Worm (Caenorhabditis elegans) whole organism, young adult: ENCODE data around the gene C44B9.2.

Source experiments
- C17E4.6 ChIP-seq: fragments of 200-800 bp; sonication (Bioruptor generic); IDR thresholded peaks from 2 replicates; pipeline ENCODE4 v1.3.6; 2022; ENCODE audit warnings: missing genetic modification reagents, missing genetic modification characterization, missing compliant biosample characterization
- D2030.7 ChIP-seq: fragments of 200-800 bp; sonication (Bioruptor generic); IDR thresholded peaks from 2 replicates; pipeline ENCODE4 v1.3.6; 2022; ENCODE audit warnings: missing genetic modification reagents, missing genetic modification characterization, missing compliant biosample characterization
- F10E7.11 ChIP-seq: sonication (generic microtip); optimal IDR thresholded peaks from 2 replicates; lab custom pipeline; 2017; ENCODE audit warnings: mild to moderate bottlenecking, missing genetic modification characterization, moderate library complexity, missing compliant biosample characterization
- F22D6.2 ChIP-seq: sonication (generic microtip); optimal IDR thresholded peaks from 2 replicates; lab custom pipeline; 2016; ENCODE audit warnings: mild to moderate bottlenecking, missing genetic modification characterization, missing compliant biosample characterization
- F23B12.7 ChIP-seq: sonication (generic microtip); optimal IDR thresholded peaks from 2 replicates; lab custom pipeline; 2017; ENCODE audit warnings: missing genetic modification characterization, mild to moderate bottlenecking, missing compliant biosample characterization, antibody characterized with exemption, moderate library complexity; ENCODE audit not compliant: insufficient read depth
- F33H1.4 ChIP-seq: fragments of 200-800 bp; sonication (Bioruptor generic); IDR thresholded peaks from 2 replicates; pipeline ENCODE4 v1.3.6; 2022; ENCODE audit warnings: missing genetic modification reagents, missing genetic modification characterization, missing compliant biosample characterization
- F49E8.2 ChIP-seq: sonication (generic microtip); optimal IDR thresholded peaks from 3 replicates; lab custom pipeline; 2017; ENCODE audit warnings: missing genetic modification characterization, mild to moderate bottlenecking, missing compliant biosample characterization, antibody characterized with exemption, moderate library complexity; ENCODE audit not compliant: insufficient read depth
- F57A8.1 ChIP-seq: fragments of 200-800 bp; sonication (Bioruptor generic); optimal IDR thresholded peaks from 2 replicates; lab custom pipeline; 2018; ENCODE audit warnings: mild to moderate bottlenecking, missing genetic modification characterization, moderate library complexity, missing compliant biosample characterization
- T07F8.4 ChIP-seq: sonication (generic microtip); optimal IDR thresholded peaks from 2 replicates; lab custom pipeline; 2016; ENCODE audit warnings: mild to moderate bottlenecking, missing genetic modification characterization, moderate library complexity, missing compliant biosample characterization
- Y53G8AR.9 ChIP-seq: fragments of 200-800 bp; sonication (Bioruptor generic); conservative IDR thresholded peaks from 2 replicates; pipeline ENCODE4 v1.3.6; 2022; ENCODE audit warnings: missing genetic modification reagents, missing genetic modification characterization, missing compliant biosample characterization
- athp-1 ChIP-seq: sonication (generic microtip); optimal IDR thresholded peaks from 2 replicates; lab custom pipeline; 2017; ENCODE audit warnings: mild to moderate bottlenecking, missing genetic modification characterization, missing compliant biosample characterization
- attf-6 ChIP-seq: fragments of 200-800 bp; sonication (Bioruptor generic); IDR thresholded peaks from 2 replicates; pipeline ENCODE4 v1.3.6; 2022; ENCODE audit warnings: missing genetic modification reagents, missing genetic modification characterization, missing compliant biosample characterization
- bed-1 ChIP-seq: fragments of 200-800 bp; sonication (Bioruptor generic); IDR thresholded peaks from 2 replicates; pipeline ENCODE4 v1.3.6; 2022; ENCODE audit warnings: missing genetic modification reagents, missing genetic modification characterization, missing compliant biosample characterization
- bed-2 ChIP-seq: fragments of 200-800 bp; sonication (Bioruptor generic); IDR thresholded peaks from 2 replicates; pipeline ENCODE4 v1.3.6; 2022; ENCODE audit warnings: missing genetic modification reagents, missing genetic modification characterization, missing compliant biosample characterization
- ceh-27 ChIP-seq: fragments of 200-800 bp; sonication (Bioruptor generic); optimal IDR thresholded peaks from 2 replicates; lab custom pipeline; 2018; ENCODE audit warnings: mild to moderate bottlenecking, missing genetic modification characterization, moderate library complexity, missing compliant biosample characterization
- ceh-40 ChIP-seq: fragments of 200-800 bp; sonication (Bioruptor generic); IDR thresholded peaks from 2 replicates; pipeline ENCODE4 v1.3.6; 2022; ENCODE audit warnings: missing genetic modification characterization, missing compliant biosample characterization
- dpl-1 ChIP-seq: fragments of 150-350 bp; optimal IDR thresholded peaks from 2 replicates; lab custom pipeline; 2014; ENCODE audit warnings: missing biosample characterization, missing genetic modification reagents, missing genetic modification characterization
- egrh-3 ChIP-seq: fragments of 200-800 bp; sonication (Bioruptor generic); IDR thresholded peaks from 2 replicates; pipeline ENCODE4 v1.3.6; 2022; ENCODE audit warnings: missing genetic modification reagents, missing genetic modification characterization, missing compliant biosample characterization
- ets-4 ChIP-seq: fragments of 200-800 bp; sonication (Bioruptor generic); optimal IDR thresholded peaks from 2 replicates; lab custom pipeline; 2018; ENCODE audit warnings: mild to moderate bottlenecking, missing genetic modification characterization, missing compliant biosample characterization
- gei-17 ChIP-seq: fragments of 200-800 bp; sonication (Bioruptor generic); optimal IDR thresholded peaks from 2 replicates; lab custom pipeline; 2018; ENCODE audit warnings: mild to moderate bottlenecking, missing genetic modification characterization, missing compliant biosample characterization
- him-1 ChIP-seq: sonication (generic microtip); optimal IDR thresholded peaks from 2 replicates; lab custom pipeline; 2016; ENCODE audit warnings: missing genotype, missing genetic modification reagents, missing genetic modification characterization, missing compliant biosample characterization
- hlh-12 ChIP-seq: sonication (generic microtip); optimal IDR thresholded peaks from 2 replicates; lab custom pipeline; 2016; ENCODE audit warnings: missing genetic modification characterization, missing compliant biosample characterization
- lag-1 ChIP-seq: fragments of 200-800 bp; sonication (Bioruptor generic); IDR thresholded peaks from 2 replicates; pipeline ENCODE4 v1.3.6; 2022; ENCODE audit warnings: missing genetic modification reagents, missing genetic modification characterization, missing compliant biosample characterization
- lin-26 ChIP-seq: fragments of 200-800 bp; sonication (Bioruptor generic); IDR thresholded peaks from 2 replicates; pipeline ENCODE4 v1.3.6; 2022; ENCODE audit warnings: missing genetic modification reagents, missing genetic modification characterization, missing compliant biosample characterization
- lin-54 ChIP-seq: fragments of 200-800 bp; sonication (Bioruptor generic); optimal IDR thresholded peaks from 2 replicates; lab custom pipeline; 2018; ENCODE audit warnings: mild to moderate bottlenecking, missing genetic modification characterization, missing compliant biosample characterization
- lsl-1 ChIP-seq: fragments of 200-800 bp; sonication (Bioruptor generic); optimal IDR thresholded peaks from 2 replicates; lab custom pipeline; 2018; ENCODE audit warnings: mild to moderate bottlenecking, missing genetic modification characterization, moderate library complexity, missing compliant biosample characterization
- lsy-27 ChIP-seq: sonication (generic microtip); optimal IDR thresholded peaks from 2 replicates; lab custom pipeline; 2017; ENCODE audit warnings: missing genetic modification characterization, mild to moderate bottlenecking, missing compliant biosample characterization, antibody characterized with exemption, missing genotype, borderline replicate concordance; ENCODE audit not compliant: insufficient read depth
- madf-10 ChIP-seq: sonication (generic microtip); optimal IDR thresholded peaks from 2 replicates; lab custom pipeline; 2016; ENCODE audit warnings: mild to moderate bottlenecking, missing genetic modification characterization, missing compliant biosample characterization
- madf-6 ChIP-seq: fragments of 200-800 bp; sonication (Bioruptor generic); IDR thresholded peaks from 2 replicates; pipeline ENCODE4 v1.3.6; 2022; ENCODE audit warnings: missing genetic modification reagents, missing genetic modification characterization, missing compliant biosample characterization
- madf-8 ChIP-seq: fragments of 200-800 bp; sonication (Bioruptor generic); conservative IDR thresholded peaks from 2 replicates; pipeline ENCODE4 v1.3.6; 2022; ENCODE audit warnings: missing genetic modification reagents, missing genetic modification characterization, missing compliant biosample characterization
- mcd-1 ChIP-seq: fragments of 200-800 bp; sonication (Bioruptor generic); IDR thresholded peaks from 2 replicates; pipeline ENCODE4 v1.3.6; 2022; ENCODE audit warnings: missing genetic modification reagents, missing genetic modification characterization, missing compliant biosample characterization
- nfya-1 ChIP-seq: sonication (generic microtip); optimal IDR thresholded peaks from 2 replicates; lab custom pipeline; 2017; ENCODE audit warnings: antibody characterized with exemption, missing compliant biosample characterization, missing genetic modification characterization, borderline replicate concordance; ENCODE audit not compliant: insufficient read depth
- nhr-120 ChIP-seq: fragments of 200-800 bp; sonication (Bioruptor generic); IDR thresholded peaks from 2 replicates; pipeline ENCODE4 v1.3.6; 2022; ENCODE audit warnings: missing genetic modification characterization, missing compliant biosample characterization
- nhr-27 ChIP-seq: fragments of 200-800 bp; sonication (Bioruptor generic); optimal IDR thresholded peaks from 2 replicates; lab custom pipeline; 2018; ENCODE audit warnings: mild to moderate bottlenecking, missing genetic modification characterization, moderate library complexity, missing compliant biosample characterization
- pha-4 ChIP-seq: fragments of 150-350 bp; sonication (generic microtip); optimal IDR thresholded peaks from 2 replicates; lab custom pipeline; 2014; ENCODE audit warnings: missing biosample characterization, missing genetic modification reagents, missing genetic modification characterization
- rcor-1 ChIP-seq: fragments of 200-800 bp; sonication (Bioruptor generic); IDR thresholded peaks from 2 replicates; pipeline ENCODE4 v1.3.6; 2022; ENCODE audit warnings: missing genetic modification reagents, missing genetic modification characterization, missing compliant biosample characterization
- rec-8 ChIP-seq, 2 experiments: sonication (generic microtip); optimal IDR thresholded peaks; 2 replicates each; lab custom pipeline; 2016; ENCODE audit warnings: mild to moderate bottlenecking in 2 of 2, missing genetic modification characterization in 2 of 2, missing genetic modification reagents in 2 of 2, missing genotype in 2 of 2, missing biosample characterization in 1 of 2, missing compliant biosample characterization in 1 of 2, moderate library complexity in 1 of 2
- rpc-1 ChIP-seq, 2 experiments: fragments of 150-350 bp in 1 of 2; sonication (generic microtip) in 1 of 2; optimal IDR thresholded peaks; 2 replicates each; lab custom pipeline; 2014 to 2018; ENCODE audit warnings: missing biosample characterization in 1 of 2, missing genetic modification characterization in 1 of 2, missing genetic modification reagents in 1 of 2, missing genotype in 1 of 2
- sea-2 ChIP-seq: fragments of 200-800 bp; sonication (Bioruptor generic); IDR thresholded peaks from 2 replicates; pipeline ENCODE4 v1.3.6; 2022; ENCODE audit warnings: missing genetic modification characterization, missing compliant biosample characterization
- snpc-1.3 ChIP-seq: sonication (generic microtip); optimal IDR thresholded peaks from 2 replicates; lab custom pipeline; 2017; ENCODE audit warnings: missing genetic modification characterization, mild to moderate bottlenecking, missing compliant biosample characterization, antibody characterized with exemption, moderate library complexity, missing genotype, missing genetic modification reagents; ENCODE audit not compliant: insufficient read depth
- snpc-3.4 ChIP-seq: sonication (generic microtip); optimal IDR thresholded peaks from 2 replicates; lab custom pipeline; 2017; ENCODE audit warnings: missing genetic modification characterization, mild to moderate bottlenecking, missing compliant biosample characterization, antibody characterized with exemption, moderate library complexity, missing genotype, missing genetic modification reagents
- snpc-4 ChIP-seq, 5 experiments: fragments of 150-350 bp in 1 of 5; sonication (generic microtip) in 4 of 5; optimal IDR thresholded peaks; 2 replicates each; lab custom pipeline; 2014 to 2018; ENCODE audit warnings: missing genetic modification characterization in 5 of 5, missing biosample characterization in 3 of 5, antibody characterized with exemption in 2 of 5, mild to moderate bottlenecking in 2 of 5, missing compliant biosample characterization in 2 of 5, missing genotype in 2 of 5, moderate library complexity in 2 of 5, missing genetic modification reagents in 1 of 5
- zim-3 ChIP-seq: sonication (generic microtip); optimal IDR thresholded peaks from 2 replicates; lab custom pipeline; 2017; ENCODE audit warnings: mild to moderate bottlenecking, missing genetic modification characterization, moderate library complexity, missing compliant biosample characterization
- ztf-22 ChIP-seq: fragments of 200-800 bp; sonication (Bioruptor generic); optimal IDR thresholded peaks from 2 replicates; lab custom pipeline; 2018; ENCODE audit warnings: mild to moderate bottlenecking, missing genetic modification characterization, moderate library complexity, missing compliant biosample characterization
- ztf-25 ChIP-seq: fragments of 200-800 bp; sonication (Bioruptor generic); IDR thresholded peaks from 2 replicates; pipeline ENCODE4 v1.3.6; 2022; ENCODE audit warnings: missing genetic modification reagents, missing genetic modification characterization, missing compliant biosample characterization
- ztf-26 ChIP-seq: sonication (generic microtip); optimal IDR thresholded peaks from 2 replicates; lab custom pipeline; 2017; ENCODE audit warnings: missing genetic modification characterization, missing compliant biosample characterization
- ztf-3 ChIP-seq: fragments of 200-800 bp; sonication (Bioruptor generic); optimal IDR thresholded peaks from 2 replicates; lab custom pipeline; 2018; ENCODE audit warnings: mild to moderate bottlenecking, missing genetic modification characterization, missing compliant biosample characterization

C44B9.2 gene

DNA sequence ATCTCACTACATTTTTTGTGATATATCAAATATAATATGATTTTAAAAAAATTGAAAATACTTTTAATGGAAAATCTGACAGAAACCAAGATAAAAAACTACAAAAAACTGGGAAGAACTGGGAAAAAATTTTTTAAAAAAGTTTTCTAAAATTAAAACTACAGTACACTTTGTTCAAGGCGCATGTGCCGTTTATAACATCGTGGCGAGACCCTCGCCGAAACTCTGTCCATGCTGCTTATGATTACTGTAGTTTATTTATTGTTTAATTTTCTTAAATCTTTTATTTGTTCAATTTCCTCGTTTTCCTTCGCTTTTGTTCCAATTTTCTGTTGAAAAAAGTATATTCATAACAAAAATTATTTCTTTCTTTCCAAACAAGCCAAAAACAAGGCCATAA, 6.2 kb downstream of the C44B9.2 start, which contains the start of gene athp-1 (continued):
- TF ChIP-seq lsl-1 (GFP tag; lab: Kevin White, UChicago) (peak; percentile 98), ztf-26 (tag; lab: Kevin White, UChicago) (no peak), rcor-1 (GFP tag; lab: Robert Waterston, UW) (no peak), ceh-40 (no peak), sea-2 (GFP tag; lab: Robert Waterston, UW) (no peak), bed-1 (GFP tag; lab: Robert Waterston, UW) (no peak), nhr-27 (tag; lab: Kevin White, UChicago) (no peak), snpc-1.3 (peak; percentile 65), ztf-3 (GFP tag; lab: Kevin White, UChicago) (no peak), madf-8 (GFP tag; lab: Robert Waterston, UW) (peak; percentile 81), F10E7.11 (tag; lab: Kevin White, UChicago) (no peak), bed-2 (GFP tag; lab: Robert Waterston, UW) (no peak), madf-6 (GFP tag; lab: Robert Waterston, UW) (peak; percentile 97), rec-8 (tag; optimal IDR thresholded peaks at IDR 0.05; lab: Kevin White, UChicago) (no peak), gei-17 (no peak), rpc-1 (optimal IDR thresholded peaks at IDR 0.05; lab: Kevin White, UChicago) (no peak), rpc-1 (tag; optimal IDR thresholded peaks at IDR 0.05; lab: Kevin White, UChicago) (no peak), ceh-27 (GFP tag; lab: Kevin White, UChicago) (no peak), hlh-12 (tag; lab: Kevin White, UChicago) (no peak), D2030.7 (GFP tag; lab: Robert Waterston, UW) (peak; percentile 86), lsy-27 (tag; lab: Kevin White, UChicago) (no peak), ztf-25 (GFP tag; lab: Robert Waterston, UW) (no peak), zim-3 (tag; lab: Kevin White, UChicago) (no peak), lin-26 (GFP tag; lab: Robert Waterston, UW) (no peak), mcd-1 (peak; percentile 33; the same call in 1 of the 2 replicates), lin-54 (GFP tag; lab: Kevin White, UChicago) (peak; percentile 65), F33H1.4 (peak; percentile 95), egrh-3 (GFP tag; lab: Robert Waterston, UW) (no peak), pha-4 (tag; lab: Kevin White, UChicago) (no peak), F49E8.2 (peak; percentile 11), athp-1 (tag; lab: Kevin White, UChicago) (peak; percentile 65), snpc-3.4 (tag; lab: Kevin White, UChicago) (peak; percentile 42), T07F8.4 (no peak), lag-1 (no peak), Y53G8AR.9 (no peak), ztf-22 (GFP tag; lab: Kevin White, UChicago) (no peak), ets-4 (GFP tag; lab: Kevin White, UChicago) (no peak), C17E4.6 (no peak), nfya-1 (tag; lab: Kevin White, UChicago) (no peak), him-1 (tag; lab: Kevin White, UChicago) (no peak), madf-10 (tag; lab: Kevin White, UChicago) (no peak), F22D6.2 (no peak), F57A8.1 (GFP tag; lab: Kevin White, UChicago) (no peak), dpl-1 (no peak), attf-6 (no peak), F23B12.7 (no peak), snpc-4 (GFP tag; optimal IDR thresholded peaks at IDR 0.05; lab: Kevin White, UChicago) (no peak), snpc-4 (tag; optimal IDR thresholded peaks at IDR 0.05; lab: Kevin White, UChicago) (no peak), nhr-120 (GFP tag; lab: Robert Waterston, UW) (no peak)
